Fruit fly (Drosophila melanogaster): Measurements from ENCODE around the gene CG31221.

CG31221 gene

DNA sequence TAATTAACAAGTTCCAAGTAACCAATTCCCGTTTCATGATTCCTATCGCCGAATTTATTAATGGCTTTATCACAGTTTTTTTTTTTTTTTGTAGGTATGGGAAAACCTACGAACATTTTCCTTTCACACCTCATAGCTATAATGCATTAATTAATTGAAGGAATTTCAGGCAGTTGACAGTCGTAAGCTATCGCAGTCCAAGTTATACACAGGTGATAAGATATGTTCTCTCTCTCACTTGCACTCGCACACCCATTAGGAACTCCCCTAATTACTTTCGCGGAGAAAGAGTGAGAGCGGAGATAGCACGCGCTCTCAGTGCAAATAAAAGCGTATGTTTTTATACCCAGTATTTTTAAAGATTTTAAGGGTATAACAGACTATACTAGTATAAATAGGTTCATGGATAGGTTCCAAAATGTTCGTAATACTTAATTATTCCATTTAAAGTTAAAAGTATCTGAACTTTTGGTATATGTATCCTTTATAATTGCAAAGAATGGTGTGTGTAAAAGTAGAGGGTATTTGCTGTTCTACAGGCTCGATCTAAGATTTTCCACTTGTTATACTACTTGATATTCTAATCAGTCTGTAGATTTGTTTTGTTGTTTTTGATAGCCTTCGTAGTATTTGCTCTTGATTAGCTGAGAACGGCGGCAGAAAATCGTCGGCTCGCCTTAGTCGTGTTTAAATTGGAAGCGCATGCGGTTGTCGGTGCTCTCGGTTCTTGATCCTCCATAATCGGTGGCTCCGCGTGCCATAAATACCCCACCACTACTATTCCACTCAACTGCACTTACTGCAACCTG lies 48.1 kb downstream of the CG31221 start, which contains the start of gene Dys (continued):
- peak; percentile 79 for TF ChIP-seq CG13775 (GFP tag; optimal IDR thresholded peaks at IDR 0.05)
- peak; percentile 80 for TF ChIP-seq CG11695 (GFP tag; IDR thresholded peaks at IDR 0.05)
- no peak for TF ChIP-seq CG6791 (GFP tag; IDR thresholded peaks at IDR 0.05; ENCODE audit: partially characterized antibody)
- peak; percentile 80 for TF ChIP-seq CG14710 (tag; optimal IDR thresholded peaks at IDR 0.05)
- TF ChIP-seq CG6765 (GFP tag; optimal IDR thresholded peaks at IDR 0.05), result peak; percentile 53
- TF ChIP-seq CG11723 (GFP tag; optimal IDR thresholded peaks at IDR 0.05), result peak; percentile 64
- TF ChIP-seq CG14667 (GFP tag; IDR thresholded peaks at IDR 0.05), result peak; percentile 79
- TF ChIP-seq mam (GFP tag; optimal IDR thresholded peaks at IDR 0.05), result peak; percentile 93
- no peak for TF ChIP-seq zf30C (GFP tag; optimal IDR thresholded peaks at IDR 0.05)
- TF ChIP-seq CG14441 (GFP tag; IDR thresholded peaks at IDR 0.05), result peak; percentile 88
- TF ChIP-seq CG3281 (GFP tag; optimal IDR thresholded peaks at IDR 0.05), result peak; percentile 87
- TF ChIP-seq toy (GFP tag; IDR thresholded peaks at IDR 0.05), result peak; percentile 69; the same call in 1 of the 2 replicates
- no peak for TF ChIP-seq hth (optimal IDR thresholded peaks at IDR 0.05)
- no peak for TF ChIP-seq CG10321 (GFP tag; IDR thresholded peaks at IDR 0.05)
- TF ChIP-seq ssp (GFP tag; IDR thresholded peaks at IDR 0.05), result no peak; the same call in none of the 2 replicates
- peak; percentile 81 to 84 for TF ChIP-seq Pdp1 (GFP tag; optimal IDR thresholded peaks at IDR 0.05)
- peak; percentile 73 for TF ChIP-seq CG13296 (GFP tag; optimal IDR thresholded peaks at IDR 0.05)
- peak; percentile 63 for TF ChIP-seq CG5180 (GFP tag; optimal IDR thresholded peaks at IDR 0.05)
- peak; percentile 59 for TF ChIP-seq CG18476 (GFP tag; optimal IDR thresholded peaks at IDR 0.05)
- peak; percentile 72 for TF ChIP-seq nau (GFP tag; optimal IDR thresholded peaks at IDR 0.05)
- no peak for TF ChIP-seq NFAT (GFP tag; IDR thresholded peaks at IDR 0.05)
- TF ChIP-seq CG10274 (GFP tag; optimal IDR thresholded peaks at IDR 0.05), result peak; percentile 30
- no peak for TF ChIP-seq CG7271 (tag; optimal IDR thresholded peaks at IDR 0.05)
- peak; percentile 62 for TF ChIP-seq CG4854 (GFP tag; optimal IDR thresholded peaks at IDR 0.05)
- TF ChIP-seq kni (GFP tag; optimal IDR thresholded peaks at IDR 0.05), result no peak
- peak; percentile 89 for TF ChIP-seq CG10979 (tag; optimal IDR thresholded peaks at IDR 0.05)
- peak; percentile 77 for TF ChIP-seq HLH54F (GFP tag; optimal IDR thresholded peaks at IDR 0.05)
- TF ChIP-seq Hr39 (optimal IDR thresholded peaks at IDR 0.05), result no peak
- no peak for TF ChIP-seq insv (GFP tag; optimal IDR thresholded peaks at IDR 0.05)
- TF ChIP-seq dmrt99B (tag; optimal IDR thresholded peaks at IDR 0.05), result peak; percentile 91
- TF ChIP-seq Taf1 (GFP tag; IDR thresholded peaks at IDR 0.05), result peak; percentile 84
- TF ChIP-seq Dp (GFP tag; optimal IDR thresholded peaks at IDR 0.05), result no peak
- TF ChIP-seq sr (GFP tag; IDR thresholded peaks at IDR 0.05), result no peak; the same call in 2 of the 3 replicates
- TF ChIP-seq CG3995 (GFP tag; optimal IDR thresholded peaks at IDR 0.05), result peak; percentile 56
- peak; percentile 79 for TF ChIP-seq CG3407 (GFP tag; optimal IDR thresholded peaks at IDR 0.05)
- peak; percentile 35 for TF ChIP-seq CG3838 (GFP tag; optimal IDR thresholded peaks at IDR 0.05)
- TF ChIP-seq croc (GFP tag; conservative IDR thresholded peaks at IDR 0.05), result peak; percentile 84
- peak; percentile 83 for TF ChIP-seq luna (GFP tag; optimal IDR thresholded peaks at IDR 0.05)
- TF ChIP-seq mld (GFP tag; IDR thresholded peaks at IDR 0.05; ENCODE audit: partially characterized antibody), result no peak
- TF ChIP-seq NfI (GFP tag; optimal IDR thresholded peaks at IDR 0.05), result peak; percentile 75
- TF ChIP-seq gfzf (GFP tag; optimal IDR thresholded peaks at IDR 0.05), result no peak
- peak; percentile 93 for TF ChIP-seq exex (tag; optimal IDR thresholded peaks at IDR 0.05)
- peak; percentile 91 for TF ChIP-seq sob (GFP tag; IDR thresholded peaks at IDR 0.05)
- TF ChIP-seq CG16779 (GFP tag; IDR thresholded peaks at IDR 0.05), result peak; percentile 65; the same call in 1 of the 2 replicates
- TF ChIP-seq stc (GFP tag; IDR thresholded peaks at IDR 0.05), result no peak; the same call in none of the 2 replicates
- no peak; the same call in 1 of the 2 replicates for TF ChIP-seq Rfx (GFP tag; IDR thresholded peaks at IDR 0.05)
- TF ChIP-seq CG1529 (GFP tag; optimal IDR thresholded peaks at IDR 0.05), result peak; percentile 67
- no peak for TF ChIP-seq CG42726 (GFP tag; IDR thresholded peaks at IDR 0.05; ENCODE audit: partially characterized antibody)
- TF ChIP-seq peb (GFP tag; IDR thresholded peaks at IDR 0.05), result peak; percentile 68; the same call in 1 of the 2 replicates

Data from whole organism, embryonic.